Worm (Caenorhabditis elegans) whole organism, late embryonic: ENCODE results near the gene K03B4.2.
A peak's percentile ranks its signal among the peaks of the same experiment; 100 is the strongest.

Experiments
- C08G9.2 ChIP-seq: sonication (generic microtip); optimal IDR thresholded peaks from 2 replicates; lab custom pipeline; 2016; ENCODE audit warnings: mild to moderate bottlenecking, missing genetic modification characterization, moderate library complexity, missing compliant biosample characterization
- K02D7.2 ChIP-seq: sonication (generic microtip); optimal IDR thresholded peaks from 2 replicates; lab custom pipeline; 2017; ENCODE audit warnings: mild to moderate bottlenecking, missing genetic modification characterization, missing compliant biosample characterization
- K09A11.1 ChIP-seq: sonication (generic microtip); optimal IDR thresholded peaks from 2 replicates; lab custom pipeline; 2017; ENCODE audit warnings: antibody characterized with exemption, mild to moderate bottlenecking, missing genetic modification characterization, missing compliant biosample characterization; ENCODE audit not compliant: insufficient read depth
- Y22D7AL.16 ChIP-seq: sonication (generic microtip); optimal IDR thresholded peaks from 2 replicates; lab custom pipeline; 2016; ENCODE audit warnings: missing genetic modification characterization, missing compliant biosample characterization
- ceh-18 ChIP-seq: sonication (generic microtip); optimal IDR thresholded peaks from 2 replicates; lab custom pipeline; 2016; ENCODE audit warnings: missing genetic modification characterization, missing compliant biosample characterization
- ceh-19 ChIP-seq: fragments of 200-800 bp; sonication (Bioruptor generic); optimal IDR thresholded peaks from 2 replicates; lab custom pipeline; 2018; ENCODE audit warnings: mild to moderate bottlenecking, missing genetic modification characterization, missing compliant biosample characterization
- ceh-22 ChIP-seq: sonication (generic microtip); optimal IDR thresholded peaks from 2 replicates; lab custom pipeline; 2017; ENCODE audit warnings: missing biosample characterization, missing genetic modification characterization
- ceh-24 ChIP-seq: sonication (generic microtip); optimal IDR thresholded peaks from 2 replicates; lab custom pipeline; 2016; ENCODE audit warnings: mild to moderate bottlenecking, missing genetic modification characterization, missing compliant biosample characterization
- ceh-30 ChIP-seq: fragments of 150-350 bp; optimal IDR thresholded peaks from 2 replicates; lab custom pipeline; 2014; ENCODE audit warnings: missing biosample characterization, missing genetic modification characterization
- ceh-31 ChIP-seq: sonication (generic microtip); optimal IDR thresholded peaks from 2 replicates; lab custom pipeline; 2016; ENCODE audit warnings: missing genetic modification characterization, missing compliant biosample characterization
- ceh-34 ChIP-seq: sonication (generic microtip); optimal IDR thresholded peaks from 2 replicates; lab custom pipeline; 2016; ENCODE audit warnings: mild to moderate bottlenecking, missing genetic modification characterization, missing compliant biosample characterization
- ceh-9 ChIP-seq: sonication (generic microtip); optimal IDR thresholded peaks from 2 replicates; lab custom pipeline; 2016; ENCODE audit warnings: mild to moderate bottlenecking, missing genetic modification characterization, inconsistent platforms, missing compliant biosample characterization
- che-1 ChIP-seq: sonication (generic microtip); optimal IDR thresholded peaks from 2 replicates; lab custom pipeline; 2016; ENCODE audit warnings: mild to moderate bottlenecking, missing genetic modification characterization, missing compliant biosample characterization
- dve-1 ChIP-seq: sonication (generic microtip); optimal IDR thresholded peaks from 2 replicates; lab custom pipeline; 2017; ENCODE audit warnings: antibody characterized with exemption, mild to moderate bottlenecking, missing genetic modification characterization, missing compliant biosample characterization
- elt-4 ChIP-seq: sonication (generic microtip); optimal IDR thresholded peaks from 2 replicates; lab custom pipeline; 2016; ENCODE audit warnings: missing genetic modification characterization, missing compliant biosample characterization
- ets-4 ChIP-seq: sonication (generic microtip); optimal IDR thresholded peaks from 2 replicates; lab custom pipeline; 2016; ENCODE audit warnings: missing genetic modification characterization, missing compliant biosample characterization
- fkh-10 ChIP-seq: fragments of 150-350 bp; optimal IDR thresholded peaks from 2 replicates; lab custom pipeline; 2014; ENCODE audit warnings: missing biosample characterization, missing genetic modification reagents, missing genetic modification characterization
- fkh-6 ChIP-seq: sonication (generic microtip); optimal IDR thresholded peaks from 2 replicates; lab custom pipeline; 2016; ENCODE audit warnings: missing genetic modification characterization, missing compliant biosample characterization
- hlh-30 ChIP-seq: sonication (generic microtip); optimal IDR thresholded peaks from 2 replicates; lab custom pipeline; 2017; ENCODE audit warnings: antibody characterized with exemption, missing genetic modification characterization, missing compliant biosample characterization; ENCODE audit not compliant: insufficient read depth
- hlh-8 ChIP-seq: sonication (generic microtip); optimal IDR thresholded peaks from 2 replicates; lab custom pipeline; 2016; ENCODE audit warnings: missing genotype, missing genetic modification characterization, missing compliant biosample characterization
- madf-2 ChIP-seq: sonication (generic microtip); optimal IDR thresholded peaks from 2 replicates; lab custom pipeline; 2017; ENCODE audit warnings: missing genetic modification characterization, missing compliant biosample characterization
- mec-3 ChIP-seq: sonication (generic microtip); optimal IDR thresholded peaks from 2 replicates; lab custom pipeline; 2016; ENCODE audit warnings: borderline replicate concordance, missing genetic modification characterization, missing compliant biosample characterization
- nfya-1 ChIP-seq: sonication (generic microtip); optimal IDR thresholded peaks from 2 replicates; lab custom pipeline; 2017; ENCODE audit warnings: missing genetic modification characterization, mild to moderate bottlenecking, missing compliant biosample characterization, antibody characterized with exemption, moderate library complexity
- nhr-232 ChIP-seq: sonication (generic microtip); optimal IDR thresholded peaks from 2 replicates; lab custom pipeline; 2016; ENCODE audit warnings: missing genetic modification characterization, missing compliant biosample characterization
- npax-4 ChIP-seq: sonication (generic microtip); optimal IDR thresholded peaks from 2 replicates; lab custom pipeline; 2016; ENCODE audit warnings: missing genetic modification characterization, missing compliant biosample characterization
- odd-2 ChIP-seq: sonication (generic microtip); optimal IDR thresholded peaks from 2 replicates; lab custom pipeline; 2017; ENCODE audit warnings: antibody characterized with exemption, mild to moderate bottlenecking, missing genetic modification characterization, missing compliant biosample characterization
- pag-3 ChIP-seq: sonication (generic microtip); optimal IDR thresholded peaks from 2 replicates; lab custom pipeline; 2016; ENCODE audit warnings: missing compliant biosample characterization, missing genetic modification characterization, borderline replicate concordance
- pat-9 ChIP-seq: fragments of 200-800 bp; sonication (Bioruptor generic); optimal IDR thresholded peaks from 2 replicates; lab custom pipeline; 2018; ENCODE audit warnings: mild to moderate bottlenecking, missing genetic modification characterization, moderate library complexity, missing compliant biosample characterization
- pha-2 ChIP-seq: sonication (generic microtip); optimal IDR thresholded peaks from 2 replicates; lab custom pipeline; 2017; ENCODE audit warnings: mild to moderate bottlenecking, missing genetic modification characterization, missing compliant biosample characterization
- pha-4 ChIP-seq: fragments of 150-350 bp; optimal IDR thresholded peaks from 2 replicates; lab custom pipeline; 2018; ENCODE audit warnings: missing biosample characterization, missing genetic modification reagents, missing genetic modification characterization
- pros-1 ChIP-seq: fragments of 150-350 bp; optimal IDR thresholded peaks from 2 replicates; lab custom pipeline; 2014; ENCODE audit warnings: missing biosample characterization, missing genetic modification reagents, missing genetic modification characterization
- rnt-1 ChIP-seq: sonication (generic microtip); optimal IDR thresholded peaks from 2 replicates; lab custom pipeline; 2016; ENCODE audit warnings: missing genetic modification characterization, missing compliant biosample characterization
- sdc-2 ChIP-seq: sonication (generic microtip); optimal IDR thresholded peaks from 2 replicates; lab custom pipeline; 2016; ENCODE audit warnings: missing genotype, missing genetic modification characterization, missing compliant biosample characterization
- sox-2 ChIP-seq: fragments of 200-800 bp; sonication (Bioruptor generic); IDR thresholded peaks from 2 replicates; pipeline ENCODE4 v1.3.6; 2022; ENCODE audit warnings: missing genetic modification reagents, missing genetic modification characterization, missing compliant biosample characterization
- tbx-7 ChIP-seq: sonication (generic microtip); optimal IDR thresholded peaks from 2 replicates; lab custom pipeline; 2016; ENCODE audit warnings: missing genotype, missing genetic modification characterization, missing compliant biosample characterization
- ttx-3 ChIP-seq: sonication (generic microtip); optimal IDR thresholded peaks from 2 replicates; lab custom pipeline; 2016; ENCODE audit warnings: missing genetic modification reagents, missing genetic modification characterization, missing compliant biosample characterization
- unc-55 ChIP-seq: sonication (generic microtip); optimal IDR thresholded peaks from 2 replicates; lab custom pipeline; 2017; ENCODE audit warnings: missing biosample characterization, missing genetic modification reagents, missing genetic modification characterization
- unc-86 ChIP-seq: sonication (generic microtip); optimal IDR thresholded peaks from 2 replicates; lab custom pipeline; 2016; ENCODE audit warnings: missing genetic modification characterization, missing compliant biosample characterization
- zip-5 ChIP-seq: sonication (generic microtip); optimal IDR thresholded peaks from 2 replicates; lab custom pipeline; 2016; ENCODE audit warnings: missing genetic modification characterization, missing compliant biosample characterization

The K03B4.2 gene

DNA sequence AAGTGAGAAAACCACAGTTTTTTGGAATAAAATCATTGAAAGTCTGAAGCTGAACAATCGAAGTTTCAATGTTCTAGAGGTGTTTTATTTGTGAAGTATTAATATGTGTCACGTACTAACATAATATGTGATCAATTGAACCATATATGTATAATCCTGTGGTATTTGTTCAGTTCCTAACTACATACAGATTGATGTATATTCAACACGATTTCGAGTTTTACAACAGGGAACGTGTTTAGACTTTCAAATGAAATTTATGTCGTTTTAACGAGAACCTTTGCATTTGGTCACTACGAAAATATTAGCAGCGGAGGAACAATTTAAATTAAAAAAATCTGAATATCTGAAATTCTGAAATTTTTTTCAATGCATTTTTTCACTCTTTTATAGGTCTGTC is 13.3 kb upstream of the K03B4.2 start, which contains the start of gene K03B4.8:
Gene K03B4.8 (minus strand): TSS at position 101 of the 400 bp plus-strand sequence.
- TF ChIP-seq unc-55 (GFP tag; lab: Kevin White, UChicago), result no peak
- no peak for TF ChIP-seq C08G9.2
- no peak for TF ChIP-seq unc-86 (tag; lab: Kevin White, UChicago)
- TF ChIP-seq sox-2, result no peak
- no peak for TF ChIP-seq ceh-19 (GFP tag; lab: Kevin White, UChicago)
- no peak for TF ChIP-seq pat-9 (tag; lab: Kevin White, UChicago)

ce11 chrV:4676092-4676491 is 11.7 kb upstream of the K03B4.2 start, which contains the start of gene K03B4.6:
K03B4.6 (minus strand) TSS chrV:4676192.
- TF ChIP-seq odd-2 (tag; lab: Kevin White, UChicago) (no peak), rnt-1 (tag; lab: Kevin White, UChicago) (no peak), madf-2 (tag; lab: Kevin White, UChicago) (no peak)
- TF ChIP-seq, all 69 proteins: peak for 0

ce11 chrV:4676812-4677211 is 11.0 kb upstream of the K03B4.2 start:
- TF ChIP-seq ets-4 (tag; lab: Kevin White, UChicago), result no peak
- peak; percentile 65 for TF ChIP-seq nfya-1 (tag; lab: Kevin White, UChicago)
- TF ChIP-seq, all 69 proteins: peak for 1

DNA sequence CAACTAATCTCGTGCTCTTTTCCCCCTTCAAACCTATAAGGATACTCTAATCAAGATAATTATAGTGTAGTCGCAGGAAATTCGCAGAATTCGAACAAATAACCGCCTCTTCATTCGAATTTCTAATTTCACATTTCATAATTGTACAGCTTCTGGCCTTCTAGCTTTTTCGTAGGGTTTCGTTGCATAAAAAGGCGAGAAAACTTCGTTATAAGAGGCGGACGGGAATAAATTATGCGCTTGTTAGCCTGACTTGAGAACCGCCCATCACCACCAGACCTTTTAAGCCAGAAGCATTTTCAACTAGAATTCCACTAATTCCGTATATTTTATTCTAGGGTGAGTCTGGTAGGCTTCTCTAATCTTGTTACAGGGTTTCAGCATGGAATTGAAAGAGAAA is 6.1 kb upstream of the K03B4.2 start, which contains the start of gene K03B4.4:
Gene K03B4.4 (plus strand): TSS at position 301 of the 400 bp plus-strand sequence.
- TF ChIP-seq nfya-1 (tag; lab: Kevin White, UChicago) (no peak), ceh-22 (no peak), madf-2 (tag; lab: Kevin White, UChicago) (no peak), pha-4 (tag; lab: Kevin White, UChicago) (no peak), fkh-10 (no peak), pat-9 (tag; lab: Kevin White, UChicago) (no peak), tbx-7 (tag; lab: Kevin White, UChicago) (no peak), Y22D7AL.16 (tag; lab: Kevin White, UChicago) (no peak)

DNA sequence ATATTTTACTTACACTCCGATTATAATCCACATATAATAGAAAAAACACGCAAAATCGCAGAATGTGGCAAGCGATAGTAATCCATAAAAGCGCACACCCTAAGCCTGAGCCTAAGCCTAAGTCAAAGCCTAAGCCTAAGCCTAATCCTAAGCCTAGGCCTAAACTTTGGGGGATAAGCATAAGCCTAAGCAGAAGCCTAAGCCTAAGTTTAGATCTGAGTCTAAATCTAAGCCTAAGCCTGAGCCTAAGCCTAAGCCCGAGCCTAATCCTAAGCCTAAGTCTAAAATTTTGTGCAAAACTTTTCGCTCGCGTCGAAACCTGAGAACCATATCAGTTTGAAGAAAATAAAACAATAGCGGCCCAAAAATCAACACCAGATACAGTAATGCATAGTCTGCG is 3.7 kb upstream of the K03B4.2 start:
- TF ChIP-seq ceh-34 (no peak), fkh-6 (tag; lab: Kevin White, UChicago) (no peak), nhr-232 (no peak), K02D7.2 (tag; lab: Kevin White, UChicago) (no peak), hlh-8 (no peak), dve-1 (tag; lab: Kevin White, UChicago) (peak; percentile 74)

ce11 chrV:4686680-4687470 is 919 bp upstream of the K03B4.2 start, which contains the start of gene taf-10:
taf-10 (plus strand) TSS chrV:4687103.
- TF ChIP-seq zip-5, result no peak
- TF ChIP-seq nfya-1 (tag; lab: Kevin White, UChicago), result peak; percentile 33
- TF ChIP-seq hlh-30 (tag; lab: Kevin White, UChicago), result peak; percentile 82
- TF ChIP-seq, all 69 proteins: peak for 2

ce11 chrV:4689234-4689633 is 1.4 kb downstream of the K03B4.2 start, which contains the start of gene K03B4.1:
K03B4.1 (plus strand) TSS chrV:4689330.
- TF ChIP-seq K09A11.1 (tag; lab: Kevin White, UChicago) (no peak), odd-2 (tag; lab: Kevin White, UChicago) (no peak), ceh-24 (no peak), hlh-30 (tag; lab: Kevin White, UChicago) (no peak), mec-3 (no peak), ceh-31 (tag; lab: Kevin White, UChicago) (no peak), pros-1 (no peak), fkh-10 (no peak), ceh-9 (tag; lab: Kevin White, UChicago) (no peak), sdc-2 (tag; lab: Kevin White, UChicago) (no peak), pag-3 (tag; lab: Kevin White, UChicago) (no peak), unc-55 (GFP tag; lab: Kevin White, UChicago) (no peak), ceh-18 (tag; lab: Kevin White, UChicago) (no peak), npax-4 (no peak), nfya-1 (tag; lab: Kevin White, UChicago) (no peak), ttx-3 (tag; lab: Kevin White, UChicago) (no peak), pha-2 (tag; lab: Kevin White, UChicago) (no peak), elt-4 (no peak), che-1 (tag; lab: Kevin White, UChicago) (no peak), ceh-30 (no peak)
